Worm (Caenorhabditis elegans): Measurements from ENCODE around the gene E03H12.4.

DNA sequence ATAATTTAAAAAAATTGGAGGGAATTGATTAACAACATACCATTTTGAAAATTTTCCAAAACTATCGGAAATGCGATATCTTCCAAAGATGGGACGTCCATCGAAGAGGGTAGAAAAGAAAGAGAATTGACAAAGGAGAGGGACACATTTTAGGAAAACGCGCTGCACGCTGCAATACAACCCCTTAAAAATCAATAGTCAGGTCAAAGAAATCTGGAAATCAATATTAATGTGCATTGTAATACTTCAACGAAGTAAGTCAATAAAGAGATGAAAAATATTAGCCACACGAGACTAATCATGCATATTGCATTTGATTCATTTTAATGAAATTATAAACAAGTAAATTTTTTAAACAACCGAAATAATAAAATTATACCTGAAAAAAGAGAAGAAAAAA is 13.0 kb upstream of the E03H12.4 start, which contains the start of gene Y9C9A.13:
- TF ChIP-seq mdl-1 (tag; optimal IDR thresholded peaks at IDR 0.05), result no peak
- no peak for TF ChIP-seq nhr-6 (tag; optimal IDR thresholded peaks at IDR 0.05)
- TF ChIP-seq tag-97 (GFP tag; IDR thresholded peaks at IDR 0.05), result no peak
- TF ChIP-seq snpc-4 (tag; optimal IDR thresholded peaks at IDR 0.05), result no peak
- no peak for TF ChIP-seq spr-1 (tag; optimal IDR thresholded peaks at IDR 0.05)
- no peak for TF ChIP-seq lin-39 (tag; optimal IDR thresholded peaks at IDR 0.05)
- TF ChIP-seq lin-29 (GFP tag; IDR thresholded peaks at IDR 0.05), result no peak
- TF ChIP-seq snpc-1.2 (GFP tag; IDR thresholded peaks at IDR 0.05), result no peak
- TF ChIP-seq ZK546.5 (tag; optimal IDR thresholded peaks at IDR 0.05), result no peak
- TF ChIP-seq rbr-2 (tag; optimal IDR thresholded peaks at IDR 0.05), result no peak
- no peak for TF ChIP-seq ceh-82 (tag; optimal IDR thresholded peaks at IDR 0.05)
- no peak for TF ChIP-seq nhr-11 (tag; optimal IDR thresholded peaks at IDR 0.05)
- no peak for TF ChIP-seq nhr-42 (GFP tag; IDR thresholded peaks at IDR 0.05)
- no peak for TF ChIP-seq zfp-3 (GFP tag; conservative IDR thresholded peaks at IDR 0.05)

Measured in whole organism, L4 larva.